Worm (Caenorhabditis elegans) whole organism, L3 larva: Measurements from ENCODE around the gene sre-51.

Experiments used
- egl-27 ChIP-seq: sonication (generic microtip); optimal IDR thresholded peaks from 4 replicates; lab custom pipeline; 2017; ENCODE audit warnings: missing biosample characterization, missing genetic modification reagents, missing genetic modification characterization
- elt-3 ChIP-seq, 3 experiments: fragments of 150-350 bp in 1 of 3; sonication (generic microtip) in 2 of 3; optimal IDR thresholded peaks; 2 replicates in 2 of 3; 4 replicates in 1 of 3; lab custom pipeline; 2014 to 2017; ENCODE audit warnings: missing biosample characterization in 3 of 3, missing genetic modification characterization in 3 of 3
- fos-1 ChIP-seq: fragments of 150-350 bp; optimal IDR thresholded peaks from 2 replicates; lab custom pipeline; 2014; ENCODE audit warnings: missing biosample characterization, missing genetic modification characterization
- nfya-1 ChIP-seq: sonication (generic microtip); optimal IDR thresholded peaks from 2 replicates; lab custom pipeline; 2017; ENCODE audit warnings: missing genetic modification characterization, mild to moderate bottlenecking, missing compliant biosample characterization, antibody characterized with exemption, moderate library complexity; ENCODE audit not compliant: insufficient read depth
- nhr-12 ChIP-seq: fragments of 150-350 bp; optimal IDR thresholded peaks from 2 replicates; lab custom pipeline; 2014; ENCODE audit warnings: missing biosample characterization, missing genetic modification characterization
- unc-39 ChIP-seq: sonication (generic microtip); optimal IDR thresholded peaks from 4 replicates; lab custom pipeline; 2017; ENCODE audit warnings: missing biosample characterization, missing genetic modification characterization
- unc-62 ChIP-seq: fragments of 150-350 bp; sonication (generic microtip); optimal IDR thresholded peaks from 4 replicates; lab custom pipeline; 2014; ENCODE audit warnings: missing biosample characterization, missing genetic modification reagents, missing genetic modification characterization

- TF ChIP-seq unc-39 (tag; lab: Kevin White, UChicago) (no peak), egl-27 (tag; lab: Kevin White, UChicago) (no peak), unc-62 (GFP tag; lab: Kevin White, UChicago) (no peak), nhr-12 (tag; lab: Kevin White, UChicago) (no peak), nfya-1 (no peak), elt-3 (tag; optimal IDR thresholded peaks at IDR 0.05; lab: Kevin White, UChicago) (no peak), fos-1 (tag; lab: Kevin White, UChicago) (no peak)
Observed at ce11 chrII:12296591-12296990, 15.1 kb upstream of the sre-51 start.
